Fruit fly (Drosophila melanogaster): ENCODE data around the gene Trf2.

Trf2 gene

dm6 chrX:8464378-8465036, 55.4 kb downstream of the Trf2 start, which contains the start of gene Sptr:
Gene Sptr, minus strand, starts transcription at chrX:8464438.
- peak; percentile 80 for TF ChIP-seq CG17829 (tag; optimal IDR thresholded peaks at IDR 0.05)
- peak; percentile 35 for TF ChIP-seq tup (GFP tag; optimal IDR thresholded peaks at IDR 0.05)
- peak; percentile 87 for TF ChIP-seq E2f1 (GFP tag; IDR thresholded peaks at IDR 0.05)
- no peak for TF ChIP-seq amos (GFP tag; IDR thresholded peaks at IDR 0.05; ENCODE audit: partially characterized antibody)
- peak; percentile 72 for TF ChIP-seq Abd-B (GFP tag; optimal IDR thresholded peaks at IDR 0.05)
- peak; percentile 91 for TF ChIP-seq Dek (tag; optimal IDR thresholded peaks at IDR 0.05)
- peak; percentile 20 for TF ChIP-seq CG8290 (GFP tag; optimal IDR thresholded peaks at IDR 0.05)
- peak in 1 of 2 experiments; percentile 80 for TF ChIP-seq CG8290 (tag; optimal IDR thresholded peaks at IDR 0.05)
- TF ChIP-seq CG8359 (GFP tag; optimal IDR thresholded peaks at IDR 0.05; ENCODE audit: borderline replicate concordance): peak; percentile 27
- TF ChIP-seq C15 (GFP tag; IDR thresholded peaks at IDR 0.05): peak; percentile 79; the same call in 2 of the 3 replicates
- peak; percentile 88 for TF ChIP-seq CG17328 (GFP tag; IDR thresholded peaks at IDR 0.05)
- peak; percentile 72 for TF ChIP-seq Chrac-16 (GFP tag; optimal IDR thresholded peaks at IDR 0.05)
- TF ChIP-seq NC2β (GFP tag; optimal IDR thresholded peaks at IDR 0.05): peak; percentile 17
- TF ChIP-seq CG11456 (GFP tag; IDR thresholded peaks at IDR 0.05): peak; percentile 88
- peak; percentile 84 for TF ChIP-seq zfh2 (GFP tag; optimal IDR thresholded peaks at IDR 0.05)
- TF ChIP-seq Mad (GFP tag; optimal IDR thresholded peaks at IDR 0.05): peak; percentile 60
- peak; percentile 39 for TF ChIP-seq CG3407 (GFP tag; optimal IDR thresholded peaks at IDR 0.05)
- TF ChIP-seq dpn (GFP tag; optimal IDR thresholded peaks at IDR 0.05): peak; percentile 85 to 86
- TF ChIP-seq psq (GFP tag; optimal IDR thresholded peaks at IDR 0.05): peak; percentile 51
- TF ChIP-seq ase (GFP tag; IDR thresholded peaks at IDR 0.05): peak; percentile 77; the same call in 2 of the 3 replicates
- no peak for TF ChIP-seq br (optimal IDR thresholded peaks at IDR 0.05)
- TF ChIP-seq grau (tag; optimal IDR thresholded peaks at IDR 0.05): peak; percentile 91
- TF ChIP-seq Neu2 (GFP tag; optimal IDR thresholded peaks at IDR 0.05; ENCODE audit: borderline replicate concordance): no peak
- TF ChIP-seq CG3163 (GFP tag; optimal IDR thresholded peaks at IDR 0.05): peak; percentile 46
- TF ChIP-seq Lhr (GFP tag; optimal IDR thresholded peaks at IDR 0.05): no peak
- peak; percentile 83 for TF ChIP-seq CG11085 (GFP tag; IDR thresholded peaks at IDR 0.05)
- TF ChIP-seq danr (GFP tag; IDR thresholded peaks at IDR 0.05): peak; percentile 85
- peak; percentile 62 for TF ChIP-seq CG3995 (GFP tag; optimal IDR thresholded peaks at IDR 0.05)
- TF ChIP-seq B-H1 (GFP tag; IDR thresholded peaks at IDR 0.05): peak; percentile 81
- no peak for TF ChIP-seq CG10431 (GFP tag; optimal IDR thresholded peaks at IDR 0.05)
- TF ChIP-seq CG11560 (tag; IDR thresholded peaks at IDR 0.05): peak; percentile 62; the same call in 2 of the 3 replicates
- peak; percentile 94 for TF ChIP-seq slbo (GFP tag; IDR thresholded peaks at IDR 0.05)
- no peak for TF ChIP-seq TFAM (GFP tag; optimal IDR thresholded peaks at IDR 0.05)
- peak; percentile 47 for TF ChIP-seq CG2116 (GFP tag; optimal IDR thresholded peaks at IDR 0.05)
- peak; percentile 67 for TF ChIP-seq Deaf1 (tag; optimal IDR thresholded peaks at IDR 0.05)
- TF ChIP-seq Hr78 (GFP tag; optimal IDR thresholded peaks at IDR 0.05): peak in 1 of 2 experiments; percentile 63
- peak; percentile 86 for TF ChIP-seq CG31441 (GFP tag; IDR thresholded peaks at IDR 0.05)
- TF ChIP-seq CG8281 (tag; optimal IDR thresholded peaks at IDR 0.05): peak; percentile 54
- no peak for TF ChIP-seq Hr39 (optimal IDR thresholded peaks at IDR 0.05)
- peak; percentile 3 for TF ChIP-seq Spps (tag; optimal IDR thresholded peaks at IDR 0.05)
- peak; percentile 94 for TF ChIP-seq CG3281 (GFP tag; optimal IDR thresholded peaks at IDR 0.05)
- TF ChIP-seq CG6765 (GFP tag; optimal IDR thresholded peaks at IDR 0.05): peak; percentile 91
- TF ChIP-seq CG6791 (GFP tag; IDR thresholded peaks at IDR 0.05; ENCODE audit: partially characterized antibody): no peak
- TF ChIP-seq luna (GFP tag; optimal IDR thresholded peaks at IDR 0.05): peak; percentile 65
- TF ChIP-seq CG3838 (GFP tag; optimal IDR thresholded peaks at IDR 0.05): peak; percentile 20
- peak; percentile 29 for TF ChIP-seq gsb-n (tag; optimal IDR thresholded peaks at IDR 0.05)
- TF ChIP-seq az2 (GFP tag; optimal IDR thresholded peaks at IDR 0.05): peak; percentile 73
- peak; percentile 66 for TF ChIP-seq CG18764 (GFP tag; optimal IDR thresholded peaks at IDR 0.05)
- no peak for TF ChIP-seq fru (optimal IDR thresholded peaks at IDR 0.05)
- no peak for TF ChIP-seq CG16813 (GFP tag; IDR thresholded peaks at IDR 0.05; ENCODE audit: partially characterized antibody)
- no peak for TF ChIP-seq kni (GFP tag; optimal IDR thresholded peaks at IDR 0.05)

Data from whole organism, embryonic.